Worm (Caenorhabditis elegans) whole organism, L1 larva: Measurements from ENCODE around the gene Y16B4A.2.

Experiments
- C16A3.4 ChIP-seq: fragments of 150-350 bp; optimal IDR thresholded peaks from 2 replicates; lab custom pipeline; 2014; ENCODE audit warnings: missing biosample characterization, missing genetic modification characterization
- aha-1 ChIP-seq: fragments of 150-350 bp; optimal IDR thresholded peaks from 2 replicates; lab custom pipeline; 2014; ENCODE audit warnings: missing biosample characterization, missing genetic modification characterization
- blmp-1 ChIP-seq: fragments of 150-350 bp; optimal IDR thresholded peaks from 2 replicates; lab custom pipeline; 2014; ENCODE audit warnings: missing biosample characterization, missing genetic modification characterization
- ceh-8 ChIP-seq: fragments of 200-800 bp; sonication (Bioruptor generic); optimal IDR thresholded peaks from 2 replicates; lab custom pipeline; 2018; ENCODE audit warnings: mild to moderate bottlenecking, missing genetic modification characterization, moderate library complexity, missing compliant biosample characterization
- ceh-88 ChIP-seq: fragments of 200-800 bp; sonication (Bioruptor generic); IDR thresholded peaks from 2 replicates; pipeline ENCODE4 v1.3.6; 2022; ENCODE audit warnings: missing genetic modification characterization, missing compliant biosample characterization
- dpl-1 ChIP-seq, 3 experiments: fragments of 150-350 bp in 2 of 3; sonication (generic microtip) in 1 of 3; optimal IDR thresholded peaks; 2 replicates each; lab custom pipeline; 2014 to 2017; ENCODE audit warnings: missing biosample characterization in 3 of 3, missing genetic modification characterization in 3 of 3, missing genetic modification reagents in 3 of 3
- dsc-1 ChIP-seq: sonication (generic microtip); optimal IDR thresholded peaks from 2 replicates; lab custom pipeline; 2016; ENCODE audit warnings: mild to moderate bottlenecking, missing genetic modification characterization, missing compliant biosample characterization
- efl-1 ChIP-seq, 4 experiments: fragments of 150-350 bp; optimal IDR thresholded peaks in 3 of 4; peaks in 1 of 4; 1 replicate in 1 of 4; 2 replicates in 3 of 4; lab custom pipeline; 2014; ENCODE audit warnings: missing biosample characterization in 2 of 4, missing genetic modification characterization in 2 of 4, missing genetic modification reagents in 2 of 4
- elt-2 ChIP-seq: sonication (generic microtip); optimal IDR thresholded peaks from 2 replicates; lab custom pipeline; 2016; ENCODE audit warnings: missing genetic modification characterization, mild to moderate bottlenecking, inconsistent platforms, missing compliant biosample characterization, missing genetic modification reagents
- elt-3 ChIP-seq, 6 experiments: fragments of 150-350 bp in 1 of 6; sonication (generic microtip); optimal IDR thresholded peaks; 2 replicates each; lab custom pipeline; 2017 to 2018; ENCODE audit warnings: missing biosample characterization in 6 of 6, missing genetic modification characterization in 6 of 6, inconsistent platforms in 1 of 6
- fkh-4 ChIP-seq: sonication (generic microtip); optimal IDR thresholded peaks from 2 replicates; lab custom pipeline; 2016; ENCODE audit warnings: missing compliant biosample characterization, missing genetic modification characterization, borderline replicate concordance
- grh-1 ChIP-seq: fragments of 200-800 bp; sonication (Bioruptor generic); IDR thresholded peaks from 2 replicates; pipeline ENCODE4 v1.3.6; 2022; ENCODE audit warnings: missing genetic modification reagents, missing genetic modification characterization, missing compliant biosample characterization
- isw-1 ChIP-seq: fragments of 200-800 bp; sonication (Bioruptor generic); IDR thresholded peaks from 2 replicates; pipeline ENCODE4 v1.3.6; 2022; ENCODE audit warnings: missing genetic modification characterization, missing compliant biosample characterization
- jun-1 ChIP-seq: fragments of 150-350 bp; optimal IDR thresholded peaks from 2 replicates; lab custom pipeline; 2014; ENCODE audit warnings: missing biosample characterization, missing genetic modification reagents, missing genetic modification characterization
- lin-14 ChIP-seq: fragments of 200-800 bp; sonication (Bioruptor generic); optimal IDR thresholded peaks from 2 replicates; lab custom pipeline; 2018; ENCODE audit warnings: mild to moderate bottlenecking, missing genetic modification characterization, moderate library complexity, missing compliant biosample characterization
- lin-35 ChIP-seq, 2 experiments: fragments of 150-350 bp; optimal IDR thresholded peaks; 2 replicates each; lab custom pipeline; 2014; ENCODE audit warnings: missing biosample characterization in 2 of 2, missing genetic modification characterization in 2 of 2, missing genetic modification reagents in 2 of 2
- lsy-2 ChIP-seq, 2 experiments: fragments of 150-350 bp; optimal IDR thresholded peaks; 2 replicates each; lab custom pipeline; 2014; ENCODE audit warnings: missing biosample characterization in 2 of 2, missing genetic modification characterization in 2 of 2
- mdl-1 ChIP-seq, 2 experiments: fragments of 150-350 bp; optimal IDR thresholded peaks; 2 replicates each; lab custom pipeline; 2014 to 2017; ENCODE audit warnings: missing biosample characterization in 2 of 2, missing genetic modification characterization in 2 of 2, inconsistent platforms in 1 of 2
- mep-1 ChIP-seq: fragments of 150-350 bp; optimal IDR thresholded peaks from 2 replicates; lab custom pipeline; 2014; ENCODE audit warnings: missing biosample characterization, missing genetic modification characterization
- nhr-19 ChIP-seq: fragments of 200-800 bp; sonication (Bioruptor generic); conservative IDR thresholded peaks from 2 replicates; pipeline ENCODE4 v1.3.6; 2022; ENCODE audit warnings: missing genetic modification characterization, missing compliant biosample characterization
- nhr-20 ChIP-seq: sonication (generic microtip); optimal IDR thresholded peaks from 2 replicates; lab custom pipeline; 2016; ENCODE audit warnings: mild to moderate bottlenecking, missing genetic modification characterization, missing compliant biosample characterization
- nhr-237 ChIP-seq: fragments of 150-350 bp; optimal IDR thresholded peaks from 2 replicates; lab custom pipeline; 2014; ENCODE audit warnings: missing biosample characterization, missing genetic modification characterization
- nhr-47 ChIP-seq: sonication (generic microtip); optimal IDR thresholded peaks from 2 replicates; lab custom pipeline; 2016; ENCODE audit warnings: mild to moderate bottlenecking, missing genetic modification characterization, moderate library complexity, missing compliant biosample characterization
- nhr-71 ChIP-seq: sonication (generic microtip); optimal IDR thresholded peaks from 2 replicates; lab custom pipeline; 2016; ENCODE audit warnings: mild to moderate bottlenecking, missing genetic modification characterization, moderate library complexity, missing compliant biosample characterization
- nhr-85 ChIP-seq: sonication (generic microtip); peaks from one replicate; lab custom pipeline; 2016; ENCODE audit warnings: missing genetic modification characterization, inconsistent platforms, missing compliant biosample characterization
- nhr-90 ChIP-seq: sonication (generic microtip); optimal IDR thresholded peaks from 2 replicates; lab custom pipeline; 2016; ENCODE audit warnings: mild to moderate bottlenecking, missing genetic modification characterization, missing compliant biosample characterization; ENCODE audit not compliant: poor library complexity
- pqm-1 ChIP-seq: sonication (generic microtip); optimal IDR thresholded peaks from 3 replicates; lab custom pipeline; 2017; ENCODE audit warnings: missing biosample characterization, missing genetic modification characterization
- skn-1 ChIP-seq: fragments of 150-350 bp; optimal IDR thresholded peaks from 2 replicates; lab custom pipeline; 2014; ENCODE audit warnings: missing biosample characterization, missing genetic modification characterization
- snpc-4 ChIP-seq: fragments of 150-350 bp; optimal IDR thresholded peaks from 2 replicates; lab custom pipeline; 2014; ENCODE audit warnings: missing biosample characterization, missing genetic modification characterization
- snu-23 ChIP-seq: sonication (generic microtip); optimal IDR thresholded peaks from 2 replicates; lab custom pipeline; 2016; ENCODE audit warnings: missing genetic modification characterization, missing compliant biosample characterization
- sptf-1 ChIP-seq: fragments of 150-350 bp; optimal IDR thresholded peaks from 2 replicates; lab custom pipeline; 2014; ENCODE audit warnings: missing biosample characterization, missing genetic modification characterization
- tbx-2 ChIP-seq: sonication (generic microtip); optimal IDR thresholded peaks from 2 replicates; lab custom pipeline; 2016; ENCODE audit warnings: missing genetic modification characterization, missing compliant biosample characterization
- unc-30 ChIP-seq: sonication (generic microtip); optimal IDR thresholded peaks from 2 replicates; lab custom pipeline; 2017; ENCODE audit warnings: missing biosample characterization, missing genetic modification characterization
- unc-98 ChIP-seq: fragments of 200-800 bp; sonication (Bioruptor generic); IDR thresholded peaks from 2 replicates; pipeline ENCODE4 v1.3.6; 2022; ENCODE audit warnings: missing genetic modification characterization, missing compliant biosample characterization

Gene Y16B4A.2

DNA sequence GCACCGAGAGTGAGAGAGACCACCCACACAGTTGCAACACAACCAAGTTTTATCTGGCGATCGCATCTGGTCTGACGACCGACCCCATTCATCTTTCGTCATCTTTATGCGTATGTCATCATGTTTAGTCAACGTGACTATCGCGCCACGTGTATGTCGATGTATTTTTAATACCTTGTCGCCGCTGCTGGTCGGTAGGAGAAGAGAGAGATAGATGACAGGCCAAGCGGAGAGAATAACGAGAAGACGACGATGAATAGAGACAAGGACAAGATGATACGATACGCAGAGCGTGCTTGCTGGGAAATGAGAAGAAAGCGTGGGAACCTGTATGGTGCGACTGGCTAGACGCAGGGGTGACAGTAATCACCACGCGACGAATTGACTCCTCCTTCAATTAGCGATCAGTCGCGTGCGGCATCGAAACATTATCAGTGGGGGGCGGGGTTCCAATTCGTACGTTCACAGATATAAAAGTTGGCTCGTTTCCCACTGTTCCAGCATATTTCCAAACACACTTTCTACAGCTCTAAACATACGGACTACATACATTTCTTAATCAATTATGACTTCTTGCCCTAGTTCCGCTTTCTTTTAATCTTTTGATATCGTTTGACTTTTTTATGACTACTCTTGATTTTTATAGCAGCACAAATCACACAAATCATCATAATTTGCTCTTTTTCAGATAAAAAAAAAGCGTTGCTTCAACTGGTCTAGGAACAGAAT, 18.8 kb upstream of the Y16B4A.2 start, which contains the start of gene tatn-1 (continued):
- peak; percentile 55 for TF ChIP-seq skn-1 (tag; lab: Kevin White, UChicago)
- TF ChIP-seq nhr-85 (tag; lab: Kevin White, UChicago): peak; percentile 100

ce11 chrX:14787557-14787932, 15.9 kb upstream of the Y16B4A.2 start:
- TF ChIP-seq elt-3 (tag; optimal IDR thresholded peaks at IDR 0.05; lab: Kevin White, UChicago) (peak in 2 of 6 experiments; percentile 1 to 48), elt-2 (tag; lab: Kevin White, UChicago) (peak; percentile 68), lin-35 (GFP tag; optimal IDR thresholded peaks at IDR 0.05; lab: Kevin White, UChicago) (no peak), efl-1 (optimal IDR thresholded peaks at IDR 0.05; lab: Kevin White, UChicago) (no peak), efl-1 (GFP tag; optimal IDR thresholded peaks at IDR 0.05 in 1 of 2; lab: Kevin White, UChicago) (peak in 1 of 2 experiments; percentile 71)

ce11 chrX:14786821-14787556, 15.3 kb upstream of the Y16B4A.2 start:
- TF ChIP-seq ceh-88 (no peak), nhr-71 (peak; percentile 82), dpl-1 (GFP tag; optimal IDR thresholded peaks at IDR 0.05; lab: Kevin White, UChicago) (no peak), nhr-90 (tag; lab: Kevin White, UChicago) (peak; percentile 57), pqm-1 (tag; lab: Kevin White, UChicago) (no peak), elt-3 (tag; optimal IDR thresholded peaks at IDR 0.05; lab: Kevin White, UChicago) (peak in 3 of 6 experiments; percentile 24 to 72 (median 34)), jun-1 (no peak), lin-35 (GFP tag; optimal IDR thresholded peaks at IDR 0.05; lab: Kevin White, UChicago) (peak in 1 of 2 experiments; percentile 67), nhr-237 (tag; lab: Kevin White, UChicago) (no peak), blmp-1 (tag; lab: Kevin White, UChicago) (peak; percentile 83), C16A3.4 (tag; lab: Kevin White, UChicago) (no peak), dsc-1 (tag; lab: Kevin White, UChicago) (no peak), ceh-8 (GFP tag; lab: Kevin White, UChicago) (no peak), unc-98 (GFP tag; lab: Robert Waterston, UW) (no peak), nhr-20 (tag; lab: Kevin White, UChicago) (peak; percentile 91), mep-1 (tag; lab: Kevin White, UChicago) (peak; percentile 22), elt-2 (tag; lab: Kevin White, UChicago) (peak; percentile 55), unc-30 (no peak), isw-1 (no peak), sptf-1 (tag; lab: Kevin White, UChicago) (no peak), tbx-2 (tag; lab: Kevin White, UChicago) (peak; percentile 34), snpc-4 (tag; lab: Kevin White, UChicago) (peak; percentile 4), nhr-47 (peak; percentile 34), aha-1 (tag; lab: Kevin White, UChicago) (no peak), efl-1 (optimal IDR thresholded peaks at IDR 0.05; lab: Kevin White, UChicago) (no peak), efl-1 (GFP tag; optimal IDR thresholded peaks at IDR 0.05 in 1 of 2; lab: Kevin White, UChicago) (peak in 1 of 2 experiments; percentile 92), grh-1 (GFP tag; lab: Robert Waterston, UW) (peak; percentile 58; the same call in 1 of the 2 replicates), nhr-19 (GFP tag; lab: Robert Waterston, UW) (peak; percentile 57), nhr-85 (tag; lab: Kevin White, UChicago) (peak; percentile 97), lsy-2 (tag; optimal IDR thresholded peaks at IDR 0.05; lab: Kevin White, UChicago) (peak in 1 of 2 experiments; percentile 8), snu-23 (peak; percentile 67), fkh-4 (tag; lab: Kevin White, UChicago) (no peak), mdl-1 (tag; optimal IDR thresholded peaks at IDR 0.05; lab: Kevin White, UChicago) (peak in 1 of 2 experiments; percentile 72), lin-14 (peak; percentile 71)
- TF ChIP-seq, all 84 proteins: peak for 19
